Worm (Caenorhabditis elegans): Measurements from ENCODE around the gene eat-3.

eat-3 gene

ce11 chrII:9338859-9339258 is 14.2 kb downstream of the eat-3 start, which contains the start of gene ttll-12:
TSS of gene ttll-12 (plus strand) at chrII:9338997.
- TF ChIP-seq med-1 (GFP tag; optimal IDR thresholded peaks at IDR 0.05; ENCODE audit: insufficient read depth): no peak
- TF ChIP-seq tab-1 (GFP tag; IDR thresholded peaks at IDR 0.05): no peak
- TF ChIP-seq klf-2 (GFP tag; conservative IDR thresholded peaks at IDR 0.05): no peak
- TF ChIP-seq T22C8.4 (GFP tag; IDR thresholded peaks at IDR 0.05): no peak
- TF ChIP-seq ztf-29 (GFP tag; IDR thresholded peaks at IDR 0.05): no peak
- no peak for TF ChIP-seq flt-1 (GFP tag; IDR thresholded peaks at IDR 0.05)
- no peak for TF ChIP-seq ref-1 (GFP tag; conservative IDR thresholded peaks at IDR 0.05)
- TF ChIP-seq cog-1 (tag; optimal IDR thresholded peaks at IDR 0.05): no peak
- no peak for TF ChIP-seq ztf-23 (GFP tag; IDR thresholded peaks at IDR 0.05)

- TF ChIP-seq ztf-29 (GFP tag; IDR thresholded peaks at IDR 0.05) (no peak), med-1 (GFP tag; optimal IDR thresholded peaks at IDR 0.05; ENCODE audit: insufficient read depth) (no peak), klf-2 (GFP tag; conservative IDR thresholded peaks at IDR 0.05) (no peak), tab-1 (GFP tag; IDR thresholded peaks at IDR 0.05) (no peak), ztf-23 (GFP tag; IDR thresholded peaks at IDR 0.05) (no peak), ref-1 (GFP tag; conservative IDR thresholded peaks at IDR 0.05) (no peak), flt-1 (GFP tag; IDR thresholded peaks at IDR 0.05) (no peak), T22C8.4 (GFP tag; IDR thresholded peaks at IDR 0.05) (no peak), cog-1 (tag; optimal IDR thresholded peaks at IDR 0.05) (no peak)
Observed at ce11 chrII:9343955-9344354, 19.3 kb downstream of the eat-3 start.

ce11 chrII:9345116-9345515 is 20.4 kb downstream of the eat-3 start:
- TF ChIP-seq T22C8.4 (GFP tag; IDR thresholded peaks at IDR 0.05) (no peak), ztf-29 (GFP tag; IDR thresholded peaks at IDR 0.05) (no peak), med-1 (GFP tag; optimal IDR thresholded peaks at IDR 0.05; ENCODE audit: insufficient read depth) (no peak), cog-1 (tag; optimal IDR thresholded peaks at IDR 0.05) (no peak), klf-2 (GFP tag; conservative IDR thresholded peaks at IDR 0.05) (no peak), ztf-23 (GFP tag; IDR thresholded peaks at IDR 0.05) (no peak)

- TF ChIP-seq klf-2 (GFP tag; conservative IDR thresholded peaks at IDR 0.05) (no peak), tab-1 (GFP tag; IDR thresholded peaks at IDR 0.05) (no peak), T22C8.4 (GFP tag; IDR thresholded peaks at IDR 0.05) (no peak), flt-1 (GFP tag; IDR thresholded peaks at IDR 0.05) (no peak), ztf-29 (GFP tag; IDR thresholded peaks at IDR 0.05) (no peak), ztf-23 (GFP tag; IDR thresholded peaks at IDR 0.05) (no peak), med-1 (GFP tag; optimal IDR thresholded peaks at IDR 0.05; ENCODE audit: insufficient read depth) (no peak), ref-1 (GFP tag; conservative IDR thresholded peaks at IDR 0.05) (no peak), cog-1 (tag; optimal IDR thresholded peaks at IDR 0.05) (no peak)
Observed at ce11 chrII:9345794-9346193, 21.1 kb downstream of the eat-3 start.

ce11 chrII:9346490-9346889 is 21.8 kb downstream of the eat-3 start, which contains the start of gene F42A8.1:
TSS of gene F42A8.1 (minus strand) at chrII:9346590.
- TF ChIP-seq ref-1 (GFP tag; conservative IDR thresholded peaks at IDR 0.05): no peak
- TF ChIP-seq klf-2 (GFP tag; conservative IDR thresholded peaks at IDR 0.05): no peak
- no peak for TF ChIP-seq cog-1 (tag; optimal IDR thresholded peaks at IDR 0.05)
- TF ChIP-seq ztf-23 (GFP tag; IDR thresholded peaks at IDR 0.05): no peak
- TF ChIP-seq T22C8.4 (GFP tag; IDR thresholded peaks at IDR 0.05): no peak
- TF ChIP-seq tab-1 (GFP tag; IDR thresholded peaks at IDR 0.05): no peak
- no peak for TF ChIP-seq med-1 (GFP tag; optimal IDR thresholded peaks at IDR 0.05; ENCODE audit: insufficient read depth)
- no peak for TF ChIP-seq ztf-29 (GFP tag; IDR thresholded peaks at IDR 0.05)
- no peak for TF ChIP-seq flt-1 (GFP tag; IDR thresholded peaks at IDR 0.05)

ce11 chrII:9347444-9347843 is 22.8 kb downstream of the eat-3 start:
- TF ChIP-seq ztf-23 (GFP tag; IDR thresholded peaks at IDR 0.05) (no peak), med-1 (GFP tag; optimal IDR thresholded peaks at IDR 0.05; ENCODE audit: insufficient read depth) (no peak), klf-2 (GFP tag; conservative IDR thresholded peaks at IDR 0.05) (no peak), tab-1 (GFP tag; IDR thresholded peaks at IDR 0.05) (no peak), cog-1 (tag; optimal IDR thresholded peaks at IDR 0.05) (no peak), ref-1 (GFP tag; conservative IDR thresholded peaks at IDR 0.05) (no peak), T22C8.4 (GFP tag; IDR thresholded peaks at IDR 0.05) (no peak)

- TF ChIP-seq ztf-29 (GFP tag; IDR thresholded peaks at IDR 0.05) (no peak), med-1 (GFP tag; optimal IDR thresholded peaks at IDR 0.05; ENCODE audit: insufficient read depth) (no peak), klf-2 (GFP tag; conservative IDR thresholded peaks at IDR 0.05) (no peak), tab-1 (GFP tag; IDR thresholded peaks at IDR 0.05) (no peak), T22C8.4 (GFP tag; IDR thresholded peaks at IDR 0.05) (no peak), flt-1 (GFP tag; IDR thresholded peaks at IDR 0.05) (no peak), ztf-23 (GFP tag; IDR thresholded peaks at IDR 0.05) (no peak), cog-1 (tag; optimal IDR thresholded peaks at IDR 0.05) (no peak), ref-1 (GFP tag; conservative IDR thresholded peaks at IDR 0.05) (no peak)
Observed at ce11 chrII:9352669-9353068, 28.0 kb downstream of the eat-3 start, which contains the start of the genes sdhb-1 and cup-15. TSS of gene sdhb-1 (minus strand) at chrII:9352731. TSS of gene cup-15 (plus strand) at chrII:9353000.

- TF ChIP-seq cog-1 (tag; optimal IDR thresholded peaks at IDR 0.05) (peak; percentile 27), med-1 (GFP tag; optimal IDR thresholded peaks at IDR 0.05; ENCODE audit: insufficient read depth) (no peak)
Observed at ce11 chrII:9356723-9357122, 32.0 kb downstream of the eat-3 start.

ce11 chrII:9358230-9358629 is 33.6 kb downstream of the eat-3 start, which contains the start of gene mel-11:
TSS of gene mel-11 (plus strand) at chrII:9358530.
- TF ChIP-seq klf-2 (GFP tag; conservative IDR thresholded peaks at IDR 0.05) (no peak), cog-1 (tag; optimal IDR thresholded peaks at IDR 0.05) (no peak), ztf-29 (GFP tag; IDR thresholded peaks at IDR 0.05) (no peak), ztf-23 (GFP tag; IDR thresholded peaks at IDR 0.05) (no peak)

ce11 chrII:9362249-9362648 is 37.6 kb downstream of the eat-3 start:
- TF ChIP-seq cog-1 (tag; optimal IDR thresholded peaks at IDR 0.05) (no peak), flt-1 (GFP tag; IDR thresholded peaks at IDR 0.05) (no peak), T22C8.4 (GFP tag; IDR thresholded peaks at IDR 0.05) (no peak), ztf-23 (GFP tag; IDR thresholded peaks at IDR 0.05) (no peak), ztf-29 (GFP tag; IDR thresholded peaks at IDR 0.05) (no peak), klf-2 (GFP tag; conservative IDR thresholded peaks at IDR 0.05) (no peak), ref-1 (GFP tag; conservative IDR thresholded peaks at IDR 0.05) (no peak), tab-1 (GFP tag; IDR thresholded peaks at IDR 0.05) (no peak), med-1 (GFP tag; optimal IDR thresholded peaks at IDR 0.05; ENCODE audit: insufficient read depth) (no peak)

Measured in whole organism, midembryonic.